Worm (Caenorhabditis elegans) whole organism, L4 larva: Measurements from ENCODE around the gene fkh-5.

ENCODE experiments used
- F26F4.8 ChIP-seq: fragments of 200-800 bp; sonication (Bioruptor generic); conservative IDR thresholded peaks from 2 replicates; pipeline ENCODE4 v1.3.6; 2022; ENCODE audit warnings: missing genetic modification characterization, missing compliant biosample characterization
- F37D6.2 ChIP-seq: sonication (generic microtip); optimal IDR thresholded peaks from 2 replicates; lab custom pipeline; 2016; ENCODE audit warnings: mild to moderate bottlenecking, missing genetic modification characterization, missing compliant biosample characterization
- Y5F2A.4 ChIP-seq: fragments of 200-800 bp; sonication (Bioruptor generic); optimal IDR thresholded peaks from 2 replicates; lab custom pipeline; 2018; ENCODE audit warnings: mild to moderate bottlenecking, missing genetic modification characterization, missing compliant biosample characterization
- aha-1 ChIP-seq: fragments of 150-350 bp; peaks from one replicate; lab custom pipeline; 2014; ENCODE audit warnings: missing biosample characterization, missing genetic modification characterization
- attf-4 ChIP-seq: sonication (generic microtip); optimal IDR thresholded peaks from 3 replicates; lab custom pipeline; 2017; ENCODE audit warnings: missing biosample characterization, missing genetic modification characterization
- ceh-62 ChIP-seq: sonication (generic microtip); optimal IDR thresholded peaks from 2 replicates; lab custom pipeline; 2017; ENCODE audit warnings: missing biosample characterization, missing genetic modification characterization
- cey-2 ChIP-seq: sonication (generic microtip); optimal IDR thresholded peaks from 3 replicates; lab custom pipeline; 2017; ENCODE audit warnings: missing genetic modification characterization, mild to moderate bottlenecking, missing compliant biosample characterization, antibody characterized with exemption, borderline replicate concordance; ENCODE audit not compliant: insufficient read depth
- daf-19 ChIP-seq: fragments of 200-800 bp; sonication (Bioruptor generic); conservative IDR thresholded peaks from 2 replicates; pipeline ENCODE4 v1.3.6; 2022; ENCODE audit warnings: missing genetic modification characterization, missing compliant biosample characterization
- dmd-6 ChIP-seq: fragments of 200-800 bp; sonication (Bioruptor generic); IDR thresholded peaks from 2 replicates; pipeline ENCODE4 v1.3.6; 2022; ENCODE audit warnings: missing genetic modification reagents, missing genetic modification characterization, missing compliant biosample characterization
- dmd-9 ChIP-seq: fragments of 200-800 bp; sonication (Bioruptor generic); IDR thresholded peaks from 2 replicates; pipeline ENCODE4 v1.3.6; 2022; ENCODE audit warnings: missing genetic modification reagents, missing genetic modification characterization, missing compliant biosample characterization
- fkh-10 ChIP-seq: fragments of 150-350 bp; optimal IDR thresholded peaks from 2 replicates; lab custom pipeline; 2014; ENCODE audit warnings: missing biosample characterization, missing genetic modification reagents, missing genetic modification characterization
- gei-8 ChIP-seq: fragments of 200-800 bp; sonication (Bioruptor generic); optimal IDR thresholded peaks from 2 replicates; lab custom pipeline; 2018; ENCODE audit warnings: mild to moderate bottlenecking, missing genetic modification characterization, missing compliant biosample characterization
- hif-1 ChIP-seq, 2 experiments: sonication (generic microtip); optimal IDR thresholded peaks; 2 replicates each; lab custom pipeline; 2016 to 2017; ENCODE audit warnings: missing compliant biosample characterization in 2 of 2, missing genetic modification characterization in 2 of 2, missing genetic modification reagents in 2 of 2, missing genotype in 2 of 2, mild to moderate bottlenecking in 1 of 2
- hmg-1.1 ChIP-seq: fragments of 200-800 bp; sonication (Bioruptor generic); IDR thresholded peaks from 2 replicates; pipeline ENCODE4 v1.3.6; 2022; ENCODE audit warnings: missing genetic modification reagents, missing genetic modification characterization, missing compliant biosample characterization
- lin-38 ChIP-seq: fragments of 200-800 bp; sonication (Bioruptor generic); IDR thresholded peaks from 2 replicates; pipeline ENCODE4 v1.3.6; 2022; ENCODE audit warnings: missing genetic modification reagents, missing genetic modification characterization, missing compliant biosample characterization
- lin-39 ChIP-seq: fragments of 150-350 bp; optimal IDR thresholded peaks from 2 replicates; lab custom pipeline; 2014; ENCODE audit warnings: missing biosample characterization, missing genetic modification reagents, missing genetic modification characterization
- lir-3 ChIP-seq: sonication (generic microtip); optimal IDR thresholded peaks from 2 replicates; lab custom pipeline; 2016; ENCODE audit warnings: mild to moderate bottlenecking, missing genetic modification characterization, missing compliant biosample characterization
- lsy-2 ChIP-seq, 2 experiments: fragments of 150-350 bp in 1 of 2; sonication (generic microtip) in 1 of 2; optimal IDR thresholded peaks; 2 replicates each; lab custom pipeline; 2014 to 2017; ENCODE audit warnings: missing biosample characterization in 2 of 2, missing genetic modification characterization in 2 of 2
- mep-1 ChIP-seq: fragments of 150-350 bp; sonication (generic microtip); optimal IDR thresholded peaks from 3 replicates; lab custom pipeline; 2014; ENCODE audit warnings: missing biosample characterization, missing genetic modification characterization
- mes-2 ChIP-seq: sonication (generic microtip); optimal IDR thresholded peaks from 2 replicates; lab custom pipeline; 2016; ENCODE audit warnings: missing genotype, mild to moderate bottlenecking, missing genetic modification characterization, missing compliant biosample characterization; ENCODE audit not compliant: poor library complexity, severe bottlenecking
- nhr-237 ChIP-seq: sonication (generic microtip); optimal IDR thresholded peaks from 2 replicates; lab custom pipeline; 2017; ENCODE audit warnings: missing biosample characterization, missing genetic modification characterization
- nhr-48 ChIP-seq: sonication (generic microtip); optimal IDR thresholded peaks from 2 replicates; lab custom pipeline; 2016; ENCODE audit warnings: mild to moderate bottlenecking, missing genetic modification characterization, missing compliant biosample characterization
- snpc-4 ChIP-seq: fragments of 150-350 bp; optimal IDR thresholded peaks from 2 replicates; lab custom pipeline; 2014; ENCODE audit warnings: missing biosample characterization, missing genetic modification characterization
- unc-130 ChIP-seq: sonication (generic microtip); optimal IDR thresholded peaks from 2 replicates; lab custom pipeline; 2016; ENCODE audit warnings: missing genetic modification reagents, missing genetic modification characterization, missing compliant biosample characterization
- unc-62 ChIP-seq, 3 experiments: fragments of 150-350 bp in 1 of 3; sonication (generic microtip); optimal IDR thresholded peaks in 2 of 3; peaks in 1 of 3; 1 replicate in 1 of 3; 2 replicates in 2 of 3; lab custom pipeline; 2014 to 2017; ENCODE audit warnings: missing biosample characterization in 3 of 3, missing genetic modification characterization in 3 of 3, missing genetic modification reagents in 3 of 3, missing genotype in 1 of 3
- zip-11 ChIP-seq: fragments of 200-800 bp; sonication (Bioruptor generic); IDR thresholded peaks from 2 replicates; pipeline ENCODE4 v1.3.6; 2022; ENCODE audit warnings: missing genetic modification characterization, missing compliant biosample characterization
- ztf-11 ChIP-seq: fragments of 150-350 bp; optimal IDR thresholded peaks from 2 replicates; lab custom pipeline; 2014; ENCODE audit warnings: missing biosample characterization, missing genetic modification characterization

Gene fkh-5

DNA sequence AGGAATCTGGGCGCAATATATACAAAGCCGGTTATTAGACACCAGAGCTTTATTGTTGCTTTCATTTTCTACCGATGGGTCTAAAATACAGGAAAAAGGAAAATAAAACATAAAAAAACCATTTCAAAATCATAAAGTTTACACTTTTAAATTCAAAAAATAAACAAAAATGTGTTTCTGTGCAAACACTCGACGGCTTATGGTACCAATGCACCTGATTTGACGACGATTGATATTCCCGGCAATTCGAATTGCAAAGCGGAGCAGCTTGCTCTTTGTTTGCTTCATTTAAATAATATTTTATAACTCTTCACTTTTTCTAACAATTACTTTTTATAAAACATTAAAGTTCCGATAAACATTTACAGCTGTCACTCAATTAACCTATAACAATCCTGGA, 5.7 kb downstream of the fkh-5 start, which contains the start of gene F26A1.1 (continued):
- TF ChIP-seq fkh-10 (GFP tag; lab: Kevin White, UChicago) (no peak), ceh-62 (tag; lab: Kevin White, UChicago) (no peak), dmd-6 (no peak)

DNA sequence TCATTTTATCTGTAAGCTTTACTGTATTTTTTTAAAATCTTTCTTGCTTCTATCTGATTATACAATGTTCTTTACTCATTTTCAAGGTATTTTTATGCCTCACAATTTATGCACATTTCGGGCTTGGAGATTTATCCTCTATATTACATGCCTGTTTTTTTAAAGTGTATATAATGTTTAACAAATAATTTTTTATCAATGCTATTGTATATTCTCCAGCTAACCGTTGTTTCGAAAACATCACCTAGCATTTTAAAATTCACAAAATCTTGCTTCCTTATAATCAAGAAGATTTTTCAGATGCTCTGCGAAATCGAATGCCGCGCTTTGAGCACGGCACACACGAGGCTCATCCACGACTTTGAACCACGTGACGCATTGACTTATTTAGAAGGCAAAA, 7.6 kb downstream of the fkh-5 start, which contains the start of gene ced-4:
Gene ced-4 (plus strand): TSS at position 301 of the 400 bp plus-strand sequence.
- TF ChIP-seq aha-1 (peak; percentile 75), lin-39 (tag; lab: Kevin White, UChicago) (no peak), attf-4 (tag; lab: Kevin White, UChicago) (no peak), nhr-48 (tag; lab: Kevin White, UChicago) (no peak)

DNA sequence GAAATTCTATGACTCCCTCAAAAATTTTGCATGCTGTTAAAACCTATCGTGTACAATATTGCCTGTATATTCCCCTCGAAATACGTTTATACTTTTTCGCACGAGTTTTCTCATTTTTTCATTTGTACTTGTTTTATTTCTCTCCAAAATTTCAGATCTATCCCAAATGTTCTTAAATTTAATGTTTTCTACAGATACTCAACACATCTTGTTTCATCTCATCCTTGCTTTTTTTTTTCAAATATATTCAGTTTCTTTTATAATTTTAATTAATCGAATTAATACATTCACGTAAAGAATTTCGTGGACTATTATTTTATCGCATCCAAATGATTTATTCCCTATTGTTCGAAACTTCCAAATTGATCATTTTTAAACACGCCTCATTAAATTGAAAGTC, 10.5 kb downstream of the fkh-5 start, which contains the start of gene C35D10.8:
Gene C35D10.8 (plus strand): TSS at position 301 of the 400 bp plus-strand sequence.
- TF ChIP-seq ztf-11 (tag; lab: Kevin White, UChicago) (no peak), mep-1 (no peak)

DNA sequence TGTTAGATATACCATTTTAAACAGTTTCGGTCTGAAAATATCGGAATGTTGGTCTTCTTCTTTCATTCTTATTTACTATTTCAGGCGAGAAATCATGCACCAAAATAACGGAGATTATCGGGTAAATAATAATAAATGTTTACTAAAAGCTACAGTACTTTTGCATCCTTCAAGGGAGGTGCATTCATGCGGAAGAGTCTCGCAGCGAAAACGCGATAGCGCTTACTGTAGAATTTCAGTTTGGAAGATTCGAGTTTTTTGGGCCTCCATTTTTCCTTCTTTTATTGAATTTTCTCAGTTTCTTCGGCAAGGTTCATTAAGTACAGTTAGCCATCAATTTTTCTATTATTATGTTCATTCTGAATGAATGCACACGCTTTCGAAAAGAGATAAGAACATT, 11.6 kb downstream of the fkh-5 start, which contains the start of gene C35D10.7:
Gene C35D10.7 (plus strand): TSS at position 85 of the 400 bp plus-strand sequence.
- TF ChIP-seq lin-38 (peak; percentile 35; the same call in 1 of the 2 replicates), dmd-6 (no peak)

DNA sequence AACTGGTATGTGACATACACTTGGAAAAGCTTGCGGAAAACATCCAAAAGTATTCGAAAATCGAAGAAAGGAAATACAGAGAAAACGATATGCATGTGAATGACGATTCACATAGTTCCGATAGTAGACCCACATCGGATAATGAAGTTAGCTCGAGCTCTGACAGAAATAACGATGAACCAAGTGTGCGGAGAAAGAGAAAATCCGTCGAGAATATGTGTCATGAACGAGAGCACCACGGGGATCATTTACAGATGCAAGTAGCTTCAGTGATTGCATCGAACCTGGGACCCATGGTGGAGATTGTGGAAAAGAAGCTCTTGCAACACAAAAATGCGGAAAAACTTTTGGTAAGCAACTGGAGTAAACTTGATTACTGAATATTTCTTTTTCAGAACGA, 12.5 kb downstream of the fkh-5 start:
- TF ChIP-seq gei-8 (no peak), F37D6.2 (no peak), unc-62 (GFP tag; optimal IDR thresholded peaks at IDR 0.05 in 1 of 2; lab: Kevin White, UChicago) (peak in 1 of 2 experiments; percentile 98), unc-62 (tag; optimal IDR thresholded peaks at IDR 0.05; lab: Kevin White, UChicago) (no peak), lsy-2 (tag; optimal IDR thresholded peaks at IDR 0.05; lab: Kevin White, UChicago) (no peak)

DNA sequence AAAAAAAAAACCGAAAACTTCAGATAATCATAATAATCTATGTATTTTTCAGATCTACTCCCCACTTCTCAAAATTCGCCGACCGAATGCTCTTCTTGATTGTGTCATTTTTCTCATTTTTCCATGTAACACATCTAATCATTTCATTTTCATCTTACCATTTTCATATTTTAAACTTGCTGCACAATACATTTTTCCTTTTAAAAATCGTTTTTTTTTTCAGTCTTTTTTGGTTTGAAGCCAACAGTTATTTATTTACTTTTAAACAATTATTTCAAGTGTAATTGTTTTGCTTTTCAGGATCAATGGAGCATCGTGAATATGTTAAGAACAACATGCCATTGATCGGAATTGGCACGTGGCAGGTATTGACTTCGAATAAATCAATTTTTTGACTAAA, 14.6 kb downstream of the fkh-5 start, which contains the start of gene C35D10.6:
Gene C35D10.6 (plus strand): TSS at position 301 of the 400 bp plus-strand sequence.
- no peak for TF ChIP-seq F26F4.8 (GFP tag; lab: Robert Waterston, UW)
- no peak for TF ChIP-seq hmg-1.1
- TF ChIP-seq zip-11 (GFP tag; lab: Robert Waterston, UW), result no peak
- no peak for TF ChIP-seq nhr-237 (tag; lab: Kevin White, UChicago)
- TF ChIP-seq snpc-4 (tag; lab: Kevin White, UChicago), result no peak
- no peak for TF ChIP-seq daf-19
- TF ChIP-seq dmd-9 (GFP tag; lab: Robert Waterston, UW), result no peak
- TF ChIP-seq lir-3 (tag; lab: Kevin White, UChicago), result no peak
- no peak for TF ChIP-seq Y5F2A.4 (GFP tag; lab: Kevin White, UChicago)
- TF ChIP-seq F37D6.2, result no peak

DNA sequence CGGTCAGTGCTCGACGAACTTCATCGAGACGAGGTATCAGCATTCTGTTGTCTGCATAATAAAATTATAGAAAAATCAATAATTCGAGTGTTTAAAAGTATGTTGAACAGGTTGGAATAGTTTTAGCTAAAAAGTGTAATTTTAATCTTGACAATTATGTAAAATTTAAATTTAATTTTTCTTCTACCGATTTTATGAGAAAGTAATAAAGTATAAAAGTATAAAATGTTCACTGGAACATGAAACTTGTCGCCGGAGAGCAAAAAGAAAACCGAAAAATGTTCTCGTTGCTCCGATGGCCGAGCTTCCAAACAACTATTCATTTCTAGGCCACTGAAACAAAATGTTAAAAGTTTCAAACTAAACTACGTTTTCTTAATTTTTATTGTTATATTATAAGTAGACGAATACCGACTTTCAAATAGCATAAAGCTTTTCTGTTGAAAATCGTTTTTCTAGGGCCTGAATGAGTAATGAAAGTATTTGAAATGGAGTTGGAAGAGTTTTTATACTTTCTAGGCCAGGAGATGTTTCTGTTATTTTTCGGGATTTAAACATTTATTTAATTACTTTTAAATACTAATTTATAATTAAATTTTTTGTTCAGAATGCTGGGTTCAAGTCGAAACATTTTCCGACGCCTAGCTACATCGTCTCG, 17.4 kb downstream of the fkh-5 start, which contains the start of the genes C35D10.10 and C35D10.5:
Gene C35D10.10 (minus strand): TSS at position 51 of the 658 bp plus-strand sequence.
Gene C35D10.5 (plus strand): TSS at position 608 of the 658 bp plus-strand sequence.
- TF ChIP-seq mes-2, result peak; percentile 55
- TF ChIP-seq hif-1 (tag; optimal IDR thresholded peaks at IDR 0.05; lab: Kevin White, UChicago), result peak in 1 of 2 experiments; percentile 50
- peak; percentile 50 for TF ChIP-seq unc-130 (GFP tag; lab: Kevin White, UChicago)
- TF ChIP-seq cey-2, result no peak
- TF ChIP-seq, all 104 proteins: peak for 3
